Fruit fly (Drosophila melanogaster) whole organism, embryonic: ENCODE results near the gene CG15023.
A peak's percentile ranks its signal among the peaks of the same experiment; 100 is the strongest.

ENCODE experiments used
- Aef1 ChIP-seq: fragments of 200-800 bp; sonication (Bioruptor generic); IDR thresholded peaks from 3 replicates; pipeline ENCODE4 v1.3.6; 2022; ENCODE audit warnings: missing biosample characterization, missing genetic modification characterization
- Atf-2 ChIP-seq: fragments of 200-800 bp; sonication (Bioruptor generic); optimal IDR thresholded peaks from 2 replicates; lab custom pipeline; 2016; ENCODE audit warnings: missing biosample characterization, missing genetic modification characterization
- Awh ChIP-seq: fragments of 200-800 bp; sonication (Bioruptor generic); IDR thresholded peaks from 2 replicates; pipeline ENCODE4, ENCODE4 v1.3.6; 2022; ENCODE audit warnings: missing biosample characterization, missing genetic modification characterization
- B-H2 ChIP-seq: fragments of 200-800 bp; sonication (Bioruptor generic); optimal IDR thresholded peaks from 2 replicates; lab custom pipeline; 2018; ENCODE audit warnings: missing biosample characterization, mild to moderate bottlenecking, missing genetic modification characterization
- BtbVII ChIP-seq: fragments of 200-800 bp; sonication (Bioruptor generic); optimal IDR thresholded peaks from 3 replicates; lab custom pipeline; 2017; ENCODE audit warnings: missing biosample characterization, mild to moderate bottlenecking, missing genetic modification characterization
- CG10543 ChIP-seq: fragments of 200-800 bp; sonication (Bioruptor generic); optimal IDR thresholded peaks from 3 replicates; lab custom pipeline; 2017; ENCODE audit warnings: missing biosample characterization, mild to moderate bottlenecking, missing genetic modification characterization, moderate library complexity
- CG10959 ChIP-seq: fragments of 200-800 bp; sonication (Bioruptor generic); IDR thresholded peaks from 2 replicates; pipeline ENCODE4 v1.3.6; 2022; ENCODE audit warnings: missing biosample characterization, missing genetic modification characterization
- CG13296 ChIP-seq: fragments of 200-800 bp; sonication (Bioruptor generic); optimal IDR thresholded peaks from 3 replicates; lab custom pipeline; 2018; ENCODE audit warnings: missing biosample characterization, mild to moderate bottlenecking, missing genetic modification characterization
- CG14441 ChIP-seq: fragments of 200-800 bp; sonication (Bioruptor generic); IDR thresholded peaks from 2 replicates; pipeline ENCODE4 v1.3.6; 2022; ENCODE audit warnings: missing biosample characterization, missing genetic modification characterization
- CG15269 ChIP-seq: fragments of 200-800 bp; sonication (Bioruptor generic); optimal IDR thresholded peaks from 2 replicates; lab custom pipeline; 2018; ENCODE audit warnings: missing biosample characterization, mild to moderate bottlenecking, missing genetic modification characterization, moderate library complexity
- CG16863 ChIP-seq: fragments of 200-800 bp; sonication (Bioruptor generic); optimal IDR thresholded peaks from 3 replicates; lab custom pipeline; 2016; ENCODE audit warnings: missing biosample characterization, missing genetic modification characterization
- CG17186 ChIP-seq: fragments of 200-800 bp; sonication (Bioruptor generic); optimal IDR thresholded peaks from 3 replicates; lab custom pipeline; 2017; ENCODE audit warnings: missing biosample characterization, missing genetic modification reagents, missing genetic modification characterization
- CG18262 ChIP-seq: fragments of 200-800 bp; optimal IDR thresholded peaks from 3 replicates; lab custom pipeline; 2019; ENCODE audit warnings: missing biosample characterization, mild to moderate bottlenecking, missing genetic modification characterization, moderate library complexity
- CG2120 ChIP-seq: fragments of 200-800 bp; sonication (Bioruptor generic); optimal IDR thresholded peaks from 3 replicates; lab custom pipeline; 2016; ENCODE audit warnings: missing biosample characterization, missing genetic modification characterization
- CG30020 ChIP-seq: fragments of 200-800 bp; optimal IDR thresholded peaks from 2 replicates; lab custom pipeline; 2019; ENCODE audit warnings: missing biosample characterization, mild to moderate bottlenecking, missing genetic modification characterization, moderate library complexity
- CG30403 ChIP-seq: fragments of 200-800 bp; sonication (Bioruptor generic); optimal IDR thresholded peaks from 3 replicates; lab custom pipeline; 2016; ENCODE audit warnings: missing biosample characterization, missing genetic modification characterization
- CG31441 ChIP-seq: fragments of 200-800 bp; sonication (Bioruptor generic); IDR thresholded peaks from 2 replicates; pipeline ENCODE4 v1.3.6; 2022; ENCODE audit warnings: missing biosample characterization, missing genetic modification characterization
- CG3163 ChIP-seq: fragments of 200-800 bp; sonication (Bioruptor generic); optimal IDR thresholded peaks from 3 replicates; lab custom pipeline; 2016; ENCODE audit warnings: missing biosample characterization, missing genetic modification characterization
- CG3407 ChIP-seq: fragments of 200-800 bp; sonication (Bioruptor generic); optimal IDR thresholded peaks from 2 replicates; lab custom pipeline; 2018; ENCODE audit warnings: missing biosample characterization, mild to moderate bottlenecking, missing genetic modification characterization
- CG43689 ChIP-seq: fragments of 200-800 bp; sonication (Bioruptor generic); IDR thresholded peaks from 2 replicates; pipeline ENCODE4 v1.3.6; 2022; ENCODE audit warnings: missing biosample characterization, missing genetic modification characterization
- CG6683 ChIP-seq: fragments of 200-800 bp; sonication (Bioruptor generic); optimal IDR thresholded peaks from 2 replicates; lab custom pipeline; 2017; ENCODE audit warnings: missing biosample characterization, mild to moderate bottlenecking, missing genetic modification characterization, missing genetic modification reagents
- CG6791 ChIP-seq: fragments of 200-800 bp; sonication (Bioruptor generic); IDR thresholded peaks from 3 replicates; pipeline ENCODE4 v1.3.6; 2022; ENCODE audit warnings: missing biosample characterization, missing genetic modification characterization; ENCODE audit not compliant: partially characterized antibody
- CkIIα-i1 ChIP-seq: fragments of 200-800 bp; sonication (Bioruptor generic); IDR thresholded peaks from 2 replicates; pipeline ENCODE4 v1.3.6; 2022; ENCODE audit warnings: missing biosample characterization, missing genetic modification characterization
- D19B ChIP-seq: fragments of 200-800 bp; sonication (Bioruptor generic); optimal IDR thresholded peaks from 2 replicates; lab custom pipeline; 2017; ENCODE audit warnings: missing biosample characterization, mild to moderate bottlenecking, missing genetic modification characterization
- Deaf1 ChIP-seq: fragments of 200-800 bp; optimal IDR thresholded peaks from 3 replicates; lab custom pipeline; 2019; ENCODE audit warnings: missing biosample characterization, mild to moderate bottlenecking, missing genetic modification characterization, moderate library complexity
- Dll ChIP-seq: fragments of 200-800 bp; sonication (Bioruptor generic); IDR thresholded peaks from 4 replicates; pipeline ENCODE4 v1.3.6; 2022; ENCODE audit warnings: missing biosample characterization, missing genetic modification characterization; ENCODE audit not compliant: partially characterized antibody
- Dref ChIP-seq: fragments of 200-800 bp; sonication (Bioruptor generic); IDR thresholded peaks from 2 replicates; pipeline ENCODE4 v1.3.6; 2022; ENCODE audit warnings: missing biosample characterization, missing genetic modification characterization
- Fer1 ChIP-seq: fragments of 200-800 bp; sonication (Bioruptor generic); optimal IDR thresholded peaks from 2 replicates; lab custom pipeline; 2017; ENCODE audit warnings: missing biosample characterization, mild to moderate bottlenecking, missing genetic modification characterization
- H15 ChIP-seq: fragments of 200-800 bp; sonication (Bioruptor generic); IDR thresholded peaks from 3 replicates; pipeline ENCODE4 v1.3.6; 2022; ENCODE audit warnings: missing biosample characterization, missing genetic modification characterization
- Sry-δ ChIP-seq: fragments of 200-800 bp; sonication (Bioruptor generic); optimal IDR thresholded peaks from 2 replicates; lab custom pipeline; 2016; ENCODE audit warnings: missing biosample characterization, missing genetic modification characterization
- YL-1 ChIP-seq: fragments of 200-800 bp; sonication (Bioruptor generic); optimal IDR thresholded peaks from 3 replicates; lab custom pipeline; 2017; ENCODE audit warnings: missing biosample characterization, mild to moderate bottlenecking, missing genetic modification characterization
- btn ChIP-seq: fragments of 200-800 bp; sonication (Bioruptor generic); optimal IDR thresholded peaks from 2 replicates; lab custom pipeline; 2016; ENCODE audit warnings: missing biosample characterization, missing genetic modification characterization
- chm ChIP-seq: fragments of 200-800 bp; sonication (Bioruptor generic); IDR thresholded peaks from 2 replicates; pipeline ENCODE4 v1.3.6; 2022; ENCODE audit warnings: missing biosample characterization, missing genetic modification characterization
- dm ChIP-seq: fragments of 200-800 bp; sonication (Bioruptor generic); optimal IDR thresholded peaks from 3 replicates; lab custom pipeline; 2016; ENCODE audit warnings: missing biosample characterization, missing genetic modification characterization
- eyg ChIP-seq: fragments of 200-800 bp; sonication (Bioruptor generic); optimal IDR thresholded peaks from 3 replicates; lab custom pipeline; 2016; ENCODE audit warnings: missing biosample characterization, missing genetic modification characterization
- fu2 ChIP-seq: fragments of 200-800 bp; sonication (Bioruptor generic); optimal IDR thresholded peaks from 2 replicates; lab custom pipeline; 2016; ENCODE audit warnings: missing biosample characterization, missing genetic modification characterization
- grau ChIP-seq: fragments of 200-800 bp; optimal IDR thresholded peaks from 3 replicates; lab custom pipeline; 2019; ENCODE audit warnings: missing biosample characterization, mild to moderate bottlenecking, missing genetic modification characterization, moderate library complexity
- kay ChIP-seq: fragments of 200-800 bp; sonication (Bioruptor generic); optimal IDR thresholded peaks from 2 replicates; lab custom pipeline; 2016; ENCODE audit warnings: missing biosample characterization, missing genetic modification characterization
- ken ChIP-seq: fragments of 200-800 bp; sonication (Bioruptor generic); IDR thresholded peaks from 3 replicates; pipeline ENCODE4 v1.3.6; 2022; ENCODE audit warnings: missing biosample characterization, missing genetic modification characterization
- lab ChIP-seq: fragments of 200-800 bp; sonication (Bioruptor generic); optimal IDR thresholded peaks from 3 replicates; lab custom pipeline; 2017; ENCODE audit warnings: missing biosample characterization, missing genetic modification characterization, mild to moderate bottlenecking, moderate library complexity, missing genetic modification reagents
- luna ChIP-seq: fragments of 200-800 bp; sonication (Bioruptor generic); optimal IDR thresholded peaks from 2 replicates; lab custom pipeline; 2016; ENCODE audit warnings: missing biosample characterization, missing genetic modification characterization
- oc ChIP-seq: fragments of 200-800 bp; sonication (Bioruptor generic); optimal IDR thresholded peaks from 2 replicates; lab custom pipeline; 2018; ENCODE audit warnings: missing biosample characterization, mild to moderate bottlenecking, missing genetic modification characterization, moderate library complexity
- otp ChIP-seq: fragments of 200-800 bp; sonication (Bioruptor generic); IDR thresholded peaks from 3 replicates; pipeline ENCODE4, ENCODE4 v1.3.6; 2022; ENCODE audit warnings: missing biosample characterization, missing genetic modification characterization
- pho ChIP-seq: fragments of 200-800 bp; sonication (Bioruptor generic); optimal IDR thresholded peaks from 2 replicates; lab custom pipeline; 2016; ENCODE audit warnings: missing biosample characterization, missing genetic modification characterization
- pnt ChIP-seq: fragments of 200-800 bp; sonication (Bioruptor generic); optimal IDR thresholded peaks from 3 replicates; lab custom pipeline; 2016; ENCODE audit warnings: missing biosample characterization, missing genetic modification characterization
- rib ChIP-seq: fragments of 200-800 bp; sonication (Bioruptor generic); IDR thresholded peaks from 2 replicates; pipeline ENCODE4 v1.3.6; 2022; ENCODE audit warnings: missing biosample characterization, missing genetic modification characterization
- schlank ChIP-seq: fragments of 200-800 bp; sonication (Bioruptor generic); optimal IDR thresholded peaks from 2 replicates; lab custom pipeline; 2018; ENCODE audit warnings: missing biosample characterization, mild to moderate bottlenecking, missing genetic modification characterization
- sd ChIP-seq: fragments of 200-800 bp; sonication (Bioruptor generic); optimal IDR thresholded peaks from 3 replicates; lab custom pipeline; 2018; ENCODE audit warnings: missing biosample characterization, mild to moderate bottlenecking, missing genetic modification characterization, moderate library complexity
- shn ChIP-seq: fragments of 200-800 bp; sonication (Bioruptor generic); optimal IDR thresholded peaks from 3 replicates; lab custom pipeline; 2016; ENCODE audit warnings: missing biosample characterization, missing genetic modification characterization
- ssp ChIP-seq: fragments of 200-800 bp; sonication (Bioruptor generic); IDR thresholded peaks from 2 replicates; pipeline ENCODE4 v1.3.6; 2022; ENCODE audit warnings: missing biosample characterization, missing genetic modification characterization
- tio ChIP-seq: fragments of 200-800 bp; sonication (Bioruptor generic); optimal IDR thresholded peaks from 2 replicates; lab custom pipeline; 2017; ENCODE audit warnings: missing biosample characterization, missing genetic modification characterization, inconsistent platforms

The CG15023 gene

DNA sequence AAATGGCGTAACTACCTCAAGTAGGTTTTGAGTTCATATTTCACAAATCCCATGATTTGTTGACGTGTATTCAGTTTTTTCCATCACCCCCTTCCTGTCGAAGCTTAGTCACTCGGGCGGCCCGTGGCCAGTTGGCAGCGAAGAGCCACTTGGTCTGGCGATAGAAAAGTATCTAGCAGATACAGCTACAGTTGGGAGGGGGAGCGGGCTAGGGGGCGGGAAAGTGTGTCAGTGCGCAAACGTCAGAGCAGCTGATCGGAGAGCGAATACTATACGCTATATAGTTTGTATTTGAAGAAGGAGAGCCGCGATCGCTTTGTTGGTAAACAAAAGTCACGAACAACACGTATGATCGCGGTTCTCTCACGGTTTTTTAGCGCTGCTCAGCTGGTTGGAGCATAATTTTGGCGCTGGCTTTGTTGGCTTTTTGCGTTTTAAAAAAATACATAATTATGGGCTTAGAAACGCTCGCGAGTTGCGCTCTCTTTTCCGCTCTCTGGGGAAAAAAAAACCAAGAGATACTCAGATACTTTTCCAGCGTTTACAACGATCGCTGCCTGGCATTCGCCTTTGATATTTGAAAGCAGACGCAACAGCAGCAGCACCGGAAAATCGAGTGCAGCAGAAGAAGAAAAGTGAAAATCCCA, 47.4 kb downstream of the CG15023 start (continued):
- TF ChIP-seq Dll (GFP tag; lab: Robert Waterston, UW): peak; percentile 40; the same call in 3 of the 4 replicates
- TF ChIP-seq Sry-δ: no peak
- no peak for TF ChIP-seq luna (GFP tag; lab: Kevin White, UChicago)
- TF ChIP-seq CG17186 (GFP tag; lab: Kevin White, UChicago): no peak
- TF ChIP-seq CG30020 (tag; lab: Kevin White, UChicago): no peak
- TF ChIP-seq CkIIα-i1 (GFP tag; lab: Robert Waterston, UW): no peak
- TF ChIP-seq chm (GFP tag; lab: Robert Waterston, UW): peak; percentile 42; the same call in 1 of the 2 replicates
- TF ChIP-seq ssp (GFP tag; lab: Robert Waterston, UW): no peak
- TF ChIP-seq lab: peak; percentile 63
- TF ChIP-seq Atf-2 (GFP tag; lab: Kevin White, UChicago): no peak
- no peak for TF ChIP-seq CG3407 (GFP tag; lab: Kevin White, UChicago)
- peak; percentile 21 for TF ChIP-seq CG13296 (GFP tag; lab: Kevin White, UChicago)
- peak; percentile 18 for TF ChIP-seq CG15269 (tag; lab: Kevin White, UChicago)
- no peak for TF ChIP-seq dm (GFP tag; lab: Kevin White, UChicago)
- no peak for TF ChIP-seq CG18262 (tag; lab: Kevin White, UChicago)
- peak; percentile 92 for TF ChIP-seq kay (GFP tag; lab: Kevin White, UChicago)
- TF ChIP-seq fu2: no peak
- no peak for TF ChIP-seq CG31441 (GFP tag; lab: Robert Waterston, UW)
- no peak for TF ChIP-seq Awh (GFP tag; lab: Robert Waterston, UW)
- peak; percentile 82 for TF ChIP-seq rib (GFP tag; lab: Robert Waterston, UW)
- no peak for TF ChIP-seq eyg (GFP tag; lab: Kevin White, UChicago)
- TF ChIP-seq D19B (GFP tag; lab: Kevin White, UChicago): peak; percentile 22
- no peak for TF ChIP-seq pnt (GFP tag; lab: Kevin White, UChicago)
- peak; percentile 60; the same call in 1 of the 3 replicates for TF ChIP-seq otp (GFP tag; lab: Robert Waterston, UW)
- no peak for TF ChIP-seq Aef1 (GFP tag; lab: Robert Waterston, UW)
- no peak for TF ChIP-seq tio
- peak; percentile 14; the same call in 1 of the 2 replicates for TF ChIP-seq CG14441 (GFP tag; lab: Robert Waterston, UW)
- TF ChIP-seq CG6683 (GFP tag; lab: Kevin White, UChicago): no peak
- peak; percentile 47 for TF ChIP-seq Deaf1 (tag; lab: Kevin White, UChicago)
- peak; percentile 10 for TF ChIP-seq schlank (tag; lab: Kevin White, UChicago)
- TF ChIP-seq CG16863 (GFP tag; lab: Kevin White, UChicago): no peak
- TF ChIP-seq Dref (GFP tag; lab: Robert Waterston, UW): no peak
- peak; percentile 27 for TF ChIP-seq oc (tag; lab: Kevin White, UChicago)
- no peak for TF ChIP-seq YL-1 (GFP tag; lab: Kevin White, UChicago)
- peak; percentile 63 for TF ChIP-seq B-H2 (GFP tag; lab: Kevin White, UChicago)
- no peak for TF ChIP-seq CG6791 (GFP tag; lab: Robert Waterston, UW)
- no peak for TF ChIP-seq pho (GFP tag; lab: Kevin White, UChicago)
- peak; percentile 4 for TF ChIP-seq grau (tag; lab: Kevin White, UChicago)
- no peak for TF ChIP-seq CG3163 (GFP tag; lab: Kevin White, UChicago)
- peak; percentile 20 for TF ChIP-seq Fer1 (GFP tag; lab: Kevin White, UChicago)
- no peak for TF ChIP-seq ken (GFP tag; lab: Robert Waterston, UW)
- peak; percentile 98 for TF ChIP-seq CG10543 (GFP tag; lab: Kevin White, UChicago)
- TF ChIP-seq H15: no peak; the same call in 2 of the 3 replicates
- TF ChIP-seq btn (GFP tag; lab: Kevin White, UChicago): no peak
- no peak for TF ChIP-seq CG30403 (GFP tag; lab: Kevin White, UChicago)
- TF ChIP-seq CG43689 (GFP tag; lab: Robert Waterston, UW): no peak
- peak; percentile 52 for TF ChIP-seq CG2120
- peak; percentile 69 for TF ChIP-seq sd (tag; lab: Kevin White, UChicago)
- no peak for TF ChIP-seq CG10959 (GFP tag; lab: Robert Waterston, UW)
- peak; percentile 11 for TF ChIP-seq BtbVII
- peak; percentile 49 for TF ChIP-seq shn (GFP tag; lab: Kevin White, UChicago)
